Fruit fly (Drosophila melanogaster) whole organism, prepupa: Measurements from ENCODE around the gene CG42637.

Source experiments
- CG3919 ChIP-seq: fragments of 200-800 bp; sonication (Bioruptor generic); optimal IDR thresholded peaks from 3 replicates; lab custom pipeline; 2016; ENCODE audit warnings: missing biosample characterization, missing genetic modification characterization
- CG6276 ChIP-seq: fragments of 200-800 bp; sonication (Bioruptor generic); optimal IDR thresholded peaks from 2 replicates; lab custom pipeline; 2017; ENCODE audit warnings: missing biosample characterization, mild to moderate bottlenecking, missing genetic modification characterization
- CG6792 ChIP-seq: fragments of 200-800 bp; sonication (Bioruptor generic); optimal IDR thresholded peaks from 3 replicates; lab custom pipeline; 2016; ENCODE audit warnings: missing biosample characterization, missing genetic modification characterization
- CG6854 ChIP-seq: fragments of 200-800 bp; sonication (Bioruptor generic); optimal IDR thresholded peaks from 2 replicates; lab custom pipeline; 2017; ENCODE audit warnings: missing biosample characterization, mild to moderate bottlenecking, missing genetic modification characterization
- CG7368 ChIP-seq: fragments of 200-800 bp; sonication (Bioruptor generic); optimal IDR thresholded peaks from 3 replicates; lab custom pipeline; 2016; ENCODE audit warnings: missing biosample characterization, missing genetic modification characterization
- Hr39 ChIP-seq: fragments of 200-800 bp; sonication (Bioruptor generic); optimal IDR thresholded peaks from 2 replicates; lab custom pipeline; 2016; ENCODE audit warnings: missing biosample characterization, missing genetic modification characterization
- Lpt ChIP-seq: fragments of 200-800 bp; sonication (Bioruptor generic); optimal IDR thresholded peaks from 3 replicates; lab custom pipeline; 2016; ENCODE audit warnings: missing biosample characterization, missing genetic modification characterization
- Sox102F ChIP-seq: fragments of 200-800 bp; sonication (Bioruptor generic); optimal IDR thresholded peaks from 2 replicates; lab custom pipeline; 2016; ENCODE audit warnings: missing biosample characterization, mild to moderate bottlenecking, missing genetic modification characterization
- achi ChIP-seq: fragments of 200-800 bp; sonication (Bioruptor generic); optimal IDR thresholded peaks from 3 replicates; lab custom pipeline; 2016; ENCODE audit warnings: missing biosample characterization, missing genetic modification characterization
- eg ChIP-seq: fragments of 200-800 bp; sonication (Bioruptor generic); IDR thresholded peaks from 3 replicates; pipeline ENCODE4 v1.3.6; 2022; ENCODE audit warnings: missing biosample characterization, missing genetic modification characterization
- pdm3 ChIP-seq: fragments of 200-800 bp; sonication (Bioruptor generic); optimal IDR thresholded peaks from 3 replicates; lab custom pipeline; 2016; ENCODE audit warnings: missing biosample characterization, missing genetic modification characterization
- topi ChIP-seq: fragments of 200-800 bp; sonication (Bioruptor generic); optimal IDR thresholded peaks from 3 replicates; lab custom pipeline; 2016; ENCODE audit warnings: missing biosample characterization, missing genetic modification characterization

DNA sequence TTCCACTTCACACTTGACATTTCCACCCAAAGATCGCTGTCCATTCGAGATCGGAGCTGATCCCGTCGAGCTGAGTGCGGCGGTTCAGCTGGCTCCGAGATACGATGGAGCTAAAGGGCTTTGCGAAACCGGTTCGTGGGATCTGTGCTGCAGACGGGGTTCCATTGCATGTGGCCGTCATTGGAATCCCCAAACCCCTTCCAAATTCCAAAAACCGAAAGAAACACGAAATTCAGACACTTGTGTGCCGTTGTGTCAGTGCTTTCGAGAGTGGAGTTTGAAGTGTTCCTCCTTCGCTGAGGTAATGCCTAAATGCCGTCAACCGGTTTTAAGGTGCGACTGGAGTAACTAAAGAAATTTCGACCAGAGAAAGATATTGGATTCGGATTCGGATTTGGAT lies 88.5 kb downstream of the CG42637 start:
- TF ChIP-seq CG6792 (GFP tag; lab: Kevin White, UChicago), result no peak
- no peak for TF ChIP-seq topi (GFP tag; lab: Kevin White, UChicago)
- TF ChIP-seq CG6276 (GFP tag; lab: Kevin White, UChicago), result no peak
- TF ChIP-seq CG3919 (GFP tag; lab: Kevin White, UChicago), result no peak
- no peak for TF ChIP-seq Sox102F (GFP tag; lab: Kevin White, UChicago)
- no peak for TF ChIP-seq eg
- TF ChIP-seq Hr39 (GFP tag; lab: Kevin White, UChicago), result no peak
- TF ChIP-seq CG6854 (GFP tag; lab: Kevin White, UChicago), result no peak
- TF ChIP-seq CG7368 (GFP tag; lab: Kevin White, UChicago), result no peak
- no peak for TF ChIP-seq Lpt (GFP tag; lab: Kevin White, UChicago)
- TF ChIP-seq pdm3 (GFP tag; lab: Kevin White, UChicago), result no peak
- no peak for TF ChIP-seq achi (GFP tag; lab: Kevin White, UChicago)
